Worm (Caenorhabditis elegans) whole organism, L4 larva: Measurements from ENCODE around the gene F19C7.2.
A peak's percentile ranks its signal among the peaks of the same experiment; 100 is the strongest.

Experiments
- F26F4.8 ChIP-seq: fragments of 200-800 bp; sonication (Bioruptor generic); conservative IDR thresholded peaks from 2 replicates; pipeline ENCODE4 v1.3.6; 2022; ENCODE audit warnings: missing genetic modification characterization, missing compliant biosample characterization
- F44E2.7 ChIP-seq: fragments of 200-800 bp; sonication (Bioruptor generic); IDR thresholded peaks from 2 replicates; pipeline ENCODE4 v2.1.2; 2022; ENCODE audit warnings: missing genetic modification characterization, missing compliant biosample characterization
- F49E8.2 ChIP-seq: sonication (generic microtip); optimal IDR thresholded peaks from 2 replicates; lab custom pipeline; 2016; ENCODE audit warnings: missing compliant biosample characterization, mild to moderate bottlenecking, missing genetic modification characterization, borderline replicate concordance
- Y105C5A.15 ChIP-seq: fragments of 200-800 bp; sonication (Bioruptor generic); IDR thresholded peaks from 2 replicates; pipeline ENCODE4 v1.3.6; 2022; ENCODE audit warnings: missing genetic modification characterization, missing compliant biosample characterization
- Y5F2A.4 ChIP-seq: fragments of 200-800 bp; sonication (Bioruptor generic); optimal IDR thresholded peaks from 2 replicates; lab custom pipeline; 2018; ENCODE audit warnings: mild to moderate bottlenecking, missing genetic modification characterization, missing compliant biosample characterization
- ZK337.2 ChIP-seq: fragments of 200-800 bp; sonication (Bioruptor generic); IDR thresholded peaks from 2 replicates; pipeline ENCODE4 v1.3.6; 2022; ENCODE audit warnings: missing genetic modification reagents, missing genetic modification characterization, missing compliant biosample characterization
- aha-1 ChIP-seq: fragments of 150-350 bp; peaks from one replicate; lab custom pipeline; 2014; ENCODE audit warnings: missing biosample characterization, missing genetic modification characterization
- aly-2 ChIP-seq: sonication (generic microtip); optimal IDR thresholded peaks from 2 replicates; lab custom pipeline; 2018; ENCODE audit warnings: missing biosample characterization, missing genetic modification characterization
- ceh-62 ChIP-seq: sonication (generic microtip); optimal IDR thresholded peaks from 2 replicates; lab custom pipeline; 2017; ENCODE audit warnings: missing biosample characterization, missing genetic modification characterization
- ceh-82 ChIP-seq: sonication (generic microtip); optimal IDR thresholded peaks from 2 replicates; lab custom pipeline; 2017; ENCODE audit warnings: missing biosample characterization, missing genetic modification characterization
- daf-16 ChIP-seq, 3 experiments: sonication (generic microtip); optimal IDR thresholded peaks; 2 replicates each; lab custom pipeline; 2016 to 2017; ENCODE audit warnings: missing genetic modification characterization in 3 of 3, missing genetic modification reagents in 3 of 3, mild to moderate bottlenecking in 2 of 3, missing compliant biosample characterization in 2 of 3, missing biosample characterization in 1 of 3, moderate library complexity in 1 of 3
- daf-8 ChIP-seq: fragments of 200-800 bp; sonication (Bioruptor generic); IDR thresholded peaks from 2 replicates; pipeline ENCODE4 v1.3.6; 2022; ENCODE audit warnings: missing genetic modification characterization, missing compliant biosample characterization
- dpl-1 ChIP-seq: fragments of 150-350 bp; optimal IDR thresholded peaks from 2 replicates; lab custom pipeline; 2014; ENCODE audit warnings: missing biosample characterization, missing genetic modification reagents, missing genetic modification characterization
- egl-43 ChIP-seq: fragments of 200-800 bp; sonication (Bioruptor generic); IDR thresholded peaks from 2 replicates; pipeline ENCODE4 v1.3.6; 2022; ENCODE audit warnings: missing genetic modification reagents, missing genetic modification characterization, missing compliant biosample characterization
- fkh-10 ChIP-seq: fragments of 150-350 bp; optimal IDR thresholded peaks from 2 replicates; lab custom pipeline; 2014; ENCODE audit warnings: missing biosample characterization, missing genetic modification reagents, missing genetic modification characterization
- gei-8 ChIP-seq: fragments of 200-800 bp; sonication (Bioruptor generic); optimal IDR thresholded peaks from 2 replicates; lab custom pipeline; 2018; ENCODE audit warnings: mild to moderate bottlenecking, missing genetic modification characterization, missing compliant biosample characterization
- hif-1 ChIP-seq, 2 experiments: sonication (generic microtip); optimal IDR thresholded peaks; 2 replicates each; lab custom pipeline; 2016 to 2017; ENCODE audit warnings: missing compliant biosample characterization in 2 of 2, missing genetic modification characterization in 2 of 2, missing genetic modification reagents in 2 of 2, missing genotype in 2 of 2, mild to moderate bottlenecking in 1 of 2
- hlh-11 ChIP-seq: fragments of 200-800 bp; sonication (Bioruptor generic); optimal IDR thresholded peaks from 2 replicates; lab custom pipeline; 2018; ENCODE audit warnings: mild to moderate bottlenecking, missing genetic modification characterization, missing compliant biosample characterization
- jun-1 ChIP-seq: fragments of 150-350 bp; optimal IDR thresholded peaks from 2 replicates; lab custom pipeline; 2014; ENCODE audit warnings: missing biosample characterization, missing genetic modification reagents, missing genetic modification characterization
- lin-15B ChIP-seq: fragments of 150-350 bp; sonication (generic microtip); optimal IDR thresholded peaks from 3 replicates; lab custom pipeline; 2014; ENCODE audit warnings: missing biosample characterization, missing genetic modification characterization
- lin-29 ChIP-seq: fragments of 200-800 bp; sonication (Bioruptor generic); IDR thresholded peaks from 2 replicates; pipeline ENCODE4 v1.3.6; 2022; ENCODE audit warnings: missing genetic modification reagents, missing genetic modification characterization, missing compliant biosample characterization
- lsy-2 ChIP-seq, 2 experiments: fragments of 150-350 bp in 1 of 2; sonication (generic microtip) in 1 of 2; optimal IDR thresholded peaks; 2 replicates each; lab custom pipeline; 2014 to 2017; ENCODE audit warnings: missing biosample characterization in 2 of 2, missing genetic modification characterization in 2 of 2
- madf-5 ChIP-seq, 2 experiments: fragments of 200-800 bp; sonication (Bioruptor generic); IDR thresholded peaks; 2 replicates each; pipeline ENCODE4 v1.3.6; 2022; ENCODE audit warnings: missing compliant biosample characterization in 2 of 2, missing genetic modification characterization in 2 of 2
- mdt-29 ChIP-seq: fragments of 200-800 bp; sonication (Bioruptor generic); IDR thresholded peaks from 2 replicates; pipeline ENCODE4 v1.3.6; 2022; ENCODE audit warnings: missing genetic modification reagents, missing genetic modification characterization, missing compliant biosample characterization
- mep-1 ChIP-seq: fragments of 150-350 bp; sonication (generic microtip); optimal IDR thresholded peaks from 3 replicates; lab custom pipeline; 2014; ENCODE audit warnings: missing biosample characterization, missing genetic modification characterization
- mes-2 ChIP-seq: sonication (generic microtip); optimal IDR thresholded peaks from 2 replicates; lab custom pipeline; 2016; ENCODE audit warnings: missing genotype, mild to moderate bottlenecking, missing genetic modification characterization, missing compliant biosample characterization; ENCODE audit not compliant: poor library complexity, severe bottlenecking
- nhr-102 ChIP-seq: sonication (generic microtip); optimal IDR thresholded peaks from 2 replicates; lab custom pipeline; 2016; ENCODE audit warnings: mild to moderate bottlenecking, missing genetic modification characterization, moderate library complexity, missing compliant biosample characterization
- nhr-11 ChIP-seq: fragments of 150-350 bp; optimal IDR thresholded peaks from 2 replicates; lab custom pipeline; 2014; ENCODE audit warnings: missing biosample characterization, missing genetic modification characterization
- nhr-237 ChIP-seq: sonication (generic microtip); optimal IDR thresholded peaks from 2 replicates; lab custom pipeline; 2017; ENCODE audit warnings: missing biosample characterization, missing genetic modification characterization
- nhr-25 ChIP-seq: sonication (generic microtip); optimal IDR thresholded peaks from 2 replicates; lab custom pipeline; 2017; ENCODE audit warnings: missing genetic modification characterization, mild to moderate bottlenecking, missing compliant biosample characterization, antibody characterized with exemption, moderate library complexity, borderline replicate concordance; ENCODE audit not compliant: insufficient read depth
- nhr-28 ChIP-seq: fragments of 150-350 bp; optimal IDR thresholded peaks from 2 replicates; lab custom pipeline; 2014; ENCODE audit warnings: missing biosample characterization, missing genetic modification characterization
- nhr-76 ChIP-seq: fragments of 150-350 bp; optimal IDR thresholded peaks from 2 replicates; lab custom pipeline; 2014; ENCODE audit warnings: missing biosample characterization, missing genetic modification characterization
- sdz-12 ChIP-seq: fragments of 200-800 bp; sonication (Bioruptor generic); optimal IDR thresholded peaks from 2 replicates; lab custom pipeline; 2018; ENCODE audit warnings: mild to moderate bottlenecking, missing genetic modification characterization, missing compliant biosample characterization
- set-16 ChIP-seq: fragments of 200-800 bp; sonication (Bioruptor generic); IDR thresholded peaks from 2 replicates; pipeline ENCODE4 v1.3.6; 2022; ENCODE audit warnings: missing genetic modification reagents, missing genetic modification characterization, missing compliant biosample characterization
- unc-130 ChIP-seq: sonication (generic microtip); optimal IDR thresholded peaks from 2 replicates; lab custom pipeline; 2016; ENCODE audit warnings: missing genetic modification reagents, missing genetic modification characterization, missing compliant biosample characterization
- unc-39 ChIP-seq: sonication (generic microtip); optimal IDR thresholded peaks from 2 replicates; lab custom pipeline; 2017; ENCODE audit warnings: missing biosample characterization, missing genetic modification characterization
- zip-11 ChIP-seq: fragments of 200-800 bp; sonication (Bioruptor generic); IDR thresholded peaks from 2 replicates; pipeline ENCODE4 v1.3.6; 2022; ENCODE audit warnings: missing genetic modification characterization, missing compliant biosample characterization
- ztf-7 ChIP-seq: fragments of 150-350 bp; optimal IDR thresholded peaks from 2 replicates; lab custom pipeline; 2014; ENCODE audit warnings: missing biosample characterization, missing genetic modification characterization

The F19C7.2 gene

DNA sequence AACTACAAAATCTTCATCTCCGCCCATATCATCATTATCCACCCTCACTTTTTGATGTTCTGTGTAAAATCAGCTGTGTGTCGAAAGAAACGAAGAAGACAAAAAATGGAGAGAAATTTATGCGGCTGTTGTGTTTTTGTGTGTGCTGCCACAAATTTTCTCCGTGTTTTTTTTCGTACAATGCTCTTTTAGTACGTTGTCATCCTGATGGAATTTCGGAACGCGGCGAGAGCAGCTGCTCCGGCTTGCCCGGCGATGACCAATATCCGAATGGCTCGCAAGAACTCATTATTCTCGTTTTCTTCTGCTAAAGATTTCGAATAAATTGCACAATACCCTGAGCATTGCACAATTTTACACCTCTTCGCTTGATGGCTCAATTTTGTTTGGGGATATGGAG lies 39.6 kb downstream of the F19C7.2 start:
- TF ChIP-seq ZK337.2 (GFP tag; lab: Robert Waterston, UW) (0 out of 2 replicates have a peak, but pooled peaks have one; percentile 28), hlh-11 (tag; lab: Kevin White, UChicago) (peak; percentile 6), nhr-28 (tag; lab: Kevin White, UChicago) (peak; percentile 41), lin-15B (tag; lab: Kevin White, UChicago) (no peak), aha-1 (tag; lab: Kevin White, UChicago) (peak; percentile 76), nhr-25 (tag; lab: Kevin White, UChicago) (no peak), dpl-1 (GFP tag; lab: Kevin White, UChicago) (no peak), Y5F2A.4 (GFP tag; lab: Kevin White, UChicago) (no peak)

DNA sequence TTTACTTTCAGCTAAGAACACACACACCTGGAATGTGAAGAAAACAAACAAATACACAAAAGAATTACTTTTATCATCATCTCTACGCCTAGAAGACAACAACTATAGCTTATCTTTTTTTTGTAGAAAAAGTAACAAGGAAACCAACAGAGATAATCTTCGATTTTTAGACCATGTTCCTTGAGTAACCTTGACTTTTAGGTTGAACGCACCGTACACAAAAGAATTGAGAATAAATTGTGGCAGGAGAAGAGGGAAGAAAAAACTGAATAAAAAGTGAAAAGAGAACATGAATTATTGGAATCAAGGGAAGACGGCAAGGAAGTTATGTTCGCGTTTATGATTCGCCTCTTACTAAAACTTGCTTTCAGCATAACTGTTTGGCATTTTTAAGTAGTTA lies 41.2 kb downstream of the F19C7.2 start:
- peak; percentile 63 for TF ChIP-seq nhr-28 (tag; lab: Kevin White, UChicago)
- no peak for TF ChIP-seq sdz-12
- peak; percentile 56 for TF ChIP-seq nhr-25 (tag; lab: Kevin White, UChicago)

DNA sequence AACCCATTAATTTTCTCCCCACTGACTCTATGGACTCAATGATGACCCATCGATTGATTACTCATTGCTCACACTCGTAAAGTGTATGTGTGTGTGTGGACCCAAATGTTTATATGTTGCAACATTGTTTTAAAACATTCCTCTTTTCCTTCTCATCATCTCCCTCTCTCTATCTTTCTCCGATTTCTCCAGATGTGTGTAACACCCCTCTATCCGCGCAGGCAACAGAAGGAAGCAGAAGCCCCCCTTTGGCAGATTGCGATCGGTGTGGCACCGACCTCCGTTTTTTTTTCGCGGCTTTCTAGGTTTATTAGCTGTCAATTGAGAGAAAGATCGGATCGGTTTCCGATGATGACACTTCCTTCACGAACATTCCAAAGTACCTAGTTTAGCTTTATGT lies 43.8 kb downstream of the F19C7.2 start:
- TF ChIP-seq daf-8 (GFP tag; lab: Robert Waterston, UW) (no peak), gei-8 (GFP tag; lab: Kevin White, UChicago) (no peak), madf-5 (GFP tag; IDR thresholded peaks at IDR 0.05; lab: Robert Waterston, UW) (no peak), hif-1 (tag; optimal IDR thresholded peaks at IDR 0.05; lab: Kevin White, UChicago) (no peak), jun-1 (no peak), Y5F2A.4 (GFP tag; lab: Kevin White, UChicago) (no peak), fkh-10 (GFP tag; lab: Kevin White, UChicago) (no peak), nhr-102 (tag; lab: Kevin White, UChicago) (no peak), F44E2.7 (GFP tag; lab: Robert Waterston, UW) (no peak), aha-1 (tag; lab: Kevin White, UChicago) (no peak), unc-130 (no peak), ceh-62 (tag; lab: Kevin White, UChicago) (no peak), lsy-2 (tag; optimal IDR thresholded peaks at IDR 0.05; lab: Kevin White, UChicago) (no peak), mes-2 (tag; lab: Kevin White, UChicago) (no peak), nhr-76 (tag; lab: Kevin White, UChicago) (no peak), aly-2 (tag; lab: Kevin White, UChicago) (no peak), daf-16 (GFP tag; optimal IDR thresholded peaks at IDR 0.05; lab: Kevin White, UChicago) (no peak), daf-16 (tag; optimal IDR thresholded peaks at IDR 0.05; lab: Kevin White, UChicago) (no peak), zip-11 (no peak), nhr-237 (tag; lab: Kevin White, UChicago) (no peak), ceh-82 (tag; lab: Kevin White, UChicago) (no peak)

DNA sequence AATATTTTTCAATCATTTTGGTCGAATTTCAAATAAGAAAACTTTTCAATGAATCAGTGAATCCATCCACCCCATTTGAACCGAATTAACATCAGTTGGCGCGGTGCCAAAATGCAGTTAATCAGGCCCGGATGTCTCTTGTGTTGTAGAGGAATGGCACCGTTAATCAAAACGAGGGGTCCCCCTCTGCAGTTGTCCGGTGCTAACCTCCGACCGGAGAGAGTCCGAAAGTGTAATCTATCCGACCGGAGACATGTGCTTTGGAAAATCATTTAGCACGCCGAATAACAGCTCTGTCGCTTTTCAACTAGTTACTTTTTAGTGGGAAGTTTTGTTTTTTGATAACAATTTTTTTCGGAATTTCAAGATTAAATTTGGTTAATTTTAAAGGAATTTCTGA lies 45.5 kb downstream of the F19C7.2 start:
- TF ChIP-seq aha-1 (tag; lab: Kevin White, UChicago) (peak; percentile 41), lin-29 (GFP tag; lab: Robert Waterston, UW) (no peak), egl-43 (GFP tag; lab: Robert Waterston, UW) (no peak)

DNA sequence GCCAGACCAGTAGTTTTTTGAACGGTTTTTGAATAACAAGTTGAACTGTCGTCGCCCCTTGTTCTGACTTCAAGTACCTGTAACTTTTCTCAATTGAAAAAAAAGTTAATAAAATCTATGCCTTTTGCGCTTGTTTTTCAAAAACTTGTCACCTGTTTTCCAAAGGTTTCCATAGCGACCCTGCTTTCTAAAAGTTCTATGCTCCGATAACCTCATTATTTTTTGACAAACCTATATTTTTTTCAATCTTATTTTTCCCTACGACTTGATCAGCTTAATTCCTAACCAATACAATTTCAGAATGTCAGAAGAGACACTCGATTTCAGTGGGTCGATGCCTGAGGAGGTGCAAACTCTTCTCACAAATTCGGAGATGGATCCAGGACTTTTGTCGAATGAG lies 47.6 kb downstream of the F19C7.2 start, which contains the start of gene F29B9.8:
TSS of gene F29B9.8 (plus strand) at position 301 of the 400 bp plus-strand sequence.
- TF ChIP-seq Y105C5A.15: no peak
- no peak for TF ChIP-seq set-16 (GFP tag; lab: Robert Waterston, UW)
- no peak for TF ChIP-seq mdt-29 (GFP tag; lab: Robert Waterston, UW)
- TF ChIP-seq ztf-7: no peak
- TF ChIP-seq Y5F2A.4 (GFP tag; lab: Kevin White, UChicago): no peak
- TF ChIP-seq F49E8.2 (tag; lab: Kevin White, UChicago): no peak
- TF ChIP-seq unc-39 (tag; lab: Kevin White, UChicago): no peak
- no peak for TF ChIP-seq nhr-28 (tag; lab: Kevin White, UChicago)
- TF ChIP-seq F26F4.8: no peak
- TF ChIP-seq ceh-62 (tag; lab: Kevin White, UChicago): no peak
- no peak for TF ChIP-seq hif-1 (tag; optimal IDR thresholded peaks at IDR 0.05; lab: Kevin White, UChicago)
- no peak for TF ChIP-seq ZK337.2 (GFP tag; lab: Robert Waterston, UW)
- no peak for TF ChIP-seq nhr-11 (tag; lab: Kevin White, UChicago)
- TF ChIP-seq mep-1 (tag; lab: Kevin White, UChicago): no peak
